Worm (Caenorhabditis elegans): ENCODE results near the gene srx-63.

ce11 chrV:3912472-3912871 is 19.0 kb upstream of the srx-63 start, which contains the start of gene srx-68:
- TF ChIP-seq zag-1 (tag; optimal IDR thresholded peaks at IDR 0.05) (no peak), ama-1 (optimal IDR thresholded peaks at IDR 0.05) (no peak), crh-2 (tag; optimal IDR thresholded peaks at IDR 0.05) (no peak), nhr-12 (tag; optimal IDR thresholded peaks at IDR 0.05) (no peak), mab-5 (tag; optimal IDR thresholded peaks at IDR 0.05) (no peak), snpc-4 (tag; optimal IDR thresholded peaks at IDR 0.05) (no peak), unc-55 (GFP tag; optimal IDR thresholded peaks at IDR 0.05) (no peak), elt-1 (tag; optimal IDR thresholded peaks at IDR 0.05) (no peak), lin-39 (tag; optimal IDR thresholded peaks at IDR 0.05) (no peak), gmeb-1 (tag; optimal IDR thresholded peaks at IDR 0.05) (no peak), ztf-11 (tag; optimal IDR thresholded peaks at IDR 0.05) (no peak), lin-13 (GFP tag; optimal IDR thresholded peaks at IDR 0.05) (no peak), elt-3 (tag; optimal IDR thresholded peaks at IDR 0.05) (no peak), unc-39 (tag; optimal IDR thresholded peaks at IDR 0.05) (no peak)
